Fruit fly (Drosophila melanogaster): ENCODE data around the gene CG43996.

The CG43996 gene

dm6 chrX:17022004-17022403 is at the start of gene CG43996:
Gene CG43996, plus strand, starts transcription at chrX:17022304.
- no peak for TF ChIP-seq CG17801 (GFP tag; optimal IDR thresholded peaks at IDR 0.05; ENCODE audit: partially characterized antibody)

dm6 chrX:16986928-16987327 is 35.2 kb upstream of the CG43996 start:
- TF ChIP-seq CG17801 (GFP tag; optimal IDR thresholded peaks at IDR 0.05; ENCODE audit: partially characterized antibody): no peak

dm6 chrX:17021435-17021834 is 669 bp upstream of the CG43996 start:
- TF ChIP-seq CG17801 (GFP tag; optimal IDR thresholded peaks at IDR 0.05; ENCODE audit: partially characterized antibody): no peak

- no peak for TF ChIP-seq CG17801 (GFP tag; optimal IDR thresholded peaks at IDR 0.05; ENCODE audit: partially characterized antibody)
Observed at dm6 chrX:17023199-17023598, 1.1 kb downstream of the CG43996 start, which contains the start of gene CG43997. Gene CG43997, plus strand, starts transcription at chrX:17023499.

dm6 chrX:17047730-17048577 is 25.9 kb downstream of the CG43996 start:
- no peak for TF ChIP-seq CG17801 (GFP tag; optimal IDR thresholded peaks at IDR 0.05; ENCODE audit: partially characterized antibody)

dm6 chrX:17066632-17067031 is 44.5 kb downstream of the CG43996 start, which contains the start of gene CG45002:
Gene CG45002, minus strand, starts transcription at chrX:17066732.
- TF ChIP-seq CG17801 (GFP tag; optimal IDR thresholded peaks at IDR 0.05; ENCODE audit: partially characterized antibody): no peak

- no peak for TF ChIP-seq CG17801 (GFP tag; optimal IDR thresholded peaks at IDR 0.05; ENCODE audit: partially characterized antibody)
Observed at dm6 chrX:17068423-17068822, 46.3 kb downstream of the CG43996 start, which contains the start of gene CG43077. Gene CG43077, minus strand, starts transcription at chrX:17068523.

All from ovary, adult (tissue).